Fruit fly (Drosophila melanogaster) whole organism, prepupa: ENCODE data around the gene CG32537.

Source experiments
- CG1621 ChIP-seq: fragments of 200-800 bp; sonication (Bioruptor generic); optimal IDR thresholded peaks from 3 replicates; lab custom pipeline; 2018; ENCODE audit warnings: missing biosample characterization, mild to moderate bottlenecking, missing genetic modification characterization
- CG6163 ChIP-seq: fragments of 200-800 bp; sonication (Bioruptor generic); IDR thresholded peaks from 3 replicates; pipeline ENCODE4 v1.3.6; 2022; ENCODE audit warnings: missing biosample characterization, missing genetic modification characterization
- Ets21C ChIP-seq: fragments of 200-800 bp; sonication (Bioruptor generic); optimal IDR thresholded peaks from 3 replicates; lab custom pipeline; 2016; ENCODE audit warnings: missing biosample characterization, missing genetic modification characterization

DNA sequence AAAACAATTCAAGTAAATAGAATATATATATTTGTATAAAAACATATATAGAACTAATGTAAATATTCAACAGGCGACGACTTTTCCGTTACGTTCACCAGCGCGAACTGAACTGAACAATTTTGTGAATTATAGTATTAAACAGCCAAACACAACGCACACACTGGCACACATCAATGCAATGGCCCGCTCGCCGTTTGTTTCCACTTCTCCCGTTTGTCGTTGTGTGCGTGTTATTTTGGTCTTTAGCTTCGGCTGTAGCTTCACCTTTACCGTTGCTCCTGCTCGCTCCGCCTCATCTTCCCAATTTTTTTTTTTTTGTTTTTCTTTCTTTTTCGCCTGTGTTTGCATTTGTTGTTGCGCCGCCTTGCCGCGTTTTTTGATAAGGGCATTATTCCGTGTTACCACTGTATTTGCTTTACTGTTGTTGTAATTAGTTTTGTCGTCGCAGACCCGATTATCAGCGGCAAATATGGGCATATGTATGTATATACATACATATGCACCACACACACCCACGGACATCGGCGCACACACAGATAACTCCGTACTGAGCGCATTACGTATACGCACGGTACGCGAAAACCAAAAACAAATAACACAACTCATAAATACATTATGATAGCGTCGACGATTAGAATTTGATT is 31.6 kb upstream of the CG32537 start, which contains the start of gene CG8051:
- TF ChIP-seq Ets21C (no peak), CG6163 (no peak), CG1621 (tag; lab: Kevin White, UChicago) (no peak)
